Fruit fly (Drosophila melanogaster): Measurements from ENCODE around the gene CG6023.

dm6 chrX:18366851-18367649 is 46.1 kb upstream of the CG6023 start:
- peak; percentile 83 for TF ChIP-seq h (GFP tag; optimal IDR thresholded peaks at IDR 0.05)
- TF ChIP-seq Myc (optimal IDR thresholded peaks at IDR 0.05): no peak
- TF ChIP-seq tai (GFP tag; optimal IDR thresholded peaks at IDR 0.05): peak; percentile 2
- no peak for TF ChIP-seq pan (optimal IDR thresholded peaks at IDR 0.05)
- peak; percentile 86 for TF ChIP-seq Sp1 (GFP tag; optimal IDR thresholded peaks at IDR 0.05)
- no peak for TF ChIP-seq brk (GFP tag; optimal IDR thresholded peaks at IDR 0.05)
- TF ChIP-seq Abd-B (GFP tag; optimal IDR thresholded peaks at IDR 0.05): no peak
